Worm (Caenorhabditis elegans): ENCODE measurements around the gene R11D1.3.

DNA sequence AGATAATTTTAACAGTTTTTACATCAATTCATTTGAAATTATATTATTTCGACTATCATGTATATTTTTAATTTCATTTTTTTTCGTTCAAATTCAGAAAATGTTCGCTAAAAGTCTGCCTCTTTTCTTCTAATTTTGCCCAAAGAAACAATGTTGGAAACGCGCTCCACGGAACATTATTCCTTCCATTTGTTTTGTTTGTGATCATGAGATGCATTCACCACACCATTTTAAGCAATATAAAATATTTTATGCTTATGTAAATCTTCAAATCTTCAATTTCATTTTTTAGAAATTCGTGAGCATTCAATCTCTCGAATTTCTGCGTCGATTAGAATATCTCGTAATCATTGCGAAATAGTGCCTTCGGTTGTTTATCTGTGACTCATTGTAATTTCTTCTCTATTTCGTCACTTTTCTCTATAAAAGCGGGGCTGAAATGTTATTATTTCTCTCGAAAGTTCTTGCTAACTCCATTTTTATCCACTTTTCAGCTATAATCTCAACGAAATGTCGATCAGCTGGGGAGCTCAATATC, 14.5 kb downstream of the R11D1.3 start, which contains the start of gene istr-1:
- TF ChIP-seq lir-3 (tag; optimal IDR thresholded peaks at IDR 0.05; ENCODE audit: poor library complexity) (no peak), ztf-11 (tag; optimal IDR thresholded peaks at IDR 0.05) (no peak)
